Worm (Caenorhabditis elegans) whole organism, young adult: ENCODE data around the gene usp-4.

Experiments used
- B0019.2 ChIP-seq: fragments of 200-800 bp; sonication (Bioruptor generic); conservative IDR thresholded peaks from 2 replicates; pipeline ENCODE4 v1.3.6; 2022; ENCODE audit warnings: missing genetic modification reagents, missing genetic modification characterization, missing compliant biosample characterization
- B0261.1 ChIP-seq: sonication (generic microtip); optimal IDR thresholded peaks from 2 replicates; lab custom pipeline; 2016; ENCODE audit warnings: mild to moderate bottlenecking, missing genetic modification characterization, moderate library complexity, missing compliant biosample characterization
- D2030.7 ChIP-seq: fragments of 200-800 bp; sonication (Bioruptor generic); IDR thresholded peaks from 2 replicates; pipeline ENCODE4 v1.3.6; 2022; ENCODE audit warnings: missing genetic modification reagents, missing genetic modification characterization, missing compliant biosample characterization
- F10E7.11 ChIP-seq: sonication (generic microtip); optimal IDR thresholded peaks from 2 replicates; lab custom pipeline; 2017; ENCODE audit warnings: mild to moderate bottlenecking, missing genetic modification characterization, moderate library complexity, missing compliant biosample characterization
- F33H1.4 ChIP-seq: fragments of 200-800 bp; sonication (Bioruptor generic); IDR thresholded peaks from 2 replicates; pipeline ENCODE4 v1.3.6; 2022; ENCODE audit warnings: missing genetic modification reagents, missing genetic modification characterization, missing compliant biosample characterization
- F39B2.1 ChIP-seq: fragments of 200-800 bp; sonication (Bioruptor generic); IDR thresholded peaks from 2 replicates; pipeline ENCODE4 v1.3.6; 2022; ENCODE audit warnings: missing genetic modification reagents, missing genetic modification characterization, missing compliant biosample characterization
- F55B11.4 ChIP-seq: sonication (generic microtip); optimal IDR thresholded peaks from 2 replicates; lab custom pipeline; 2016; ENCODE audit warnings: missing compliant biosample characterization, missing genetic modification characterization, borderline replicate concordance; ENCODE audit not compliant: insufficient read depth
- F57A8.1 ChIP-seq: fragments of 200-800 bp; sonication (Bioruptor generic); optimal IDR thresholded peaks from 2 replicates; lab custom pipeline; 2018; ENCODE audit warnings: mild to moderate bottlenecking, missing genetic modification characterization, moderate library complexity, missing compliant biosample characterization
- K11D2.4 ChIP-seq: fragments of 200-800 bp; sonication (Bioruptor generic); IDR thresholded peaks from 2 replicates; pipeline ENCODE4 v1.3.6; 2022; ENCODE audit warnings: missing genetic modification reagents, missing genetic modification characterization, missing compliant biosample characterization
- K12H6.12 ChIP-seq: fragments of 200-800 bp; sonication (Bioruptor generic); optimal IDR thresholded peaks from 2 replicates; lab custom pipeline; 2018; ENCODE audit warnings: mild to moderate bottlenecking, missing genetic modification characterization, missing compliant biosample characterization
- T26A5.8 ChIP-seq: sonication (generic microtip); optimal IDR thresholded peaks from 2 replicates; lab custom pipeline; 2016; ENCODE audit warnings: missing genetic modification characterization, missing compliant biosample characterization
- Y79H2A.3 ChIP-seq: fragments of 200-800 bp; sonication (Bioruptor generic); conservative IDR thresholded peaks from 2 replicates; pipeline ENCODE4 v1.3.6; 2022; ENCODE audit warnings: missing genetic modification reagents, missing genetic modification characterization, missing compliant biosample characterization
- aptf-2 ChIP-seq: fragments of 200-800 bp; sonication (Bioruptor generic); conservative IDR thresholded peaks from 2 replicates; pipeline ENCODE4 v1.3.6; 2022; ENCODE audit warnings: missing genetic modification reagents, missing genetic modification characterization, missing compliant biosample characterization
- aptf-3 ChIP-seq: fragments of 200-800 bp; sonication (Bioruptor generic); IDR thresholded peaks from 2 replicates; pipeline ENCODE4 v1.3.6; 2022; ENCODE audit warnings: missing genetic modification characterization, missing compliant biosample characterization
- attf-3 ChIP-seq: fragments of 200-800 bp; sonication (Bioruptor generic); conservative IDR thresholded peaks from 2 replicates; pipeline ENCODE4 v1.3.6; 2022; ENCODE audit warnings: missing genetic modification reagents, missing genetic modification characterization, missing compliant biosample characterization
- bed-2 ChIP-seq: fragments of 200-800 bp; sonication (Bioruptor generic); IDR thresholded peaks from 2 replicates; pipeline ENCODE4 v1.3.6; 2022; ENCODE audit warnings: missing genetic modification reagents, missing genetic modification characterization, missing compliant biosample characterization
- cebp-2 ChIP-seq: fragments of 200-800 bp; sonication (Bioruptor generic); IDR thresholded peaks from 2 replicates; pipeline ENCODE4 v1.3.6; 2022; ENCODE audit warnings: missing genetic modification characterization, missing compliant biosample characterization
- ceh-100 ChIP-seq: fragments of 200-800 bp; sonication (Bioruptor generic); IDR thresholded peaks from 2 replicates; pipeline ENCODE4 v1.3.6; 2022; ENCODE audit warnings: missing genetic modification reagents, missing genetic modification characterization, missing compliant biosample characterization
- ceh-79 ChIP-seq: sonication (generic microtip); optimal IDR thresholded peaks from 2 replicates; lab custom pipeline; 2017; ENCODE audit warnings: mild to moderate bottlenecking, missing genetic modification characterization, missing compliant biosample characterization
- ceh-91 ChIP-seq: fragments of 200-800 bp; sonication (Bioruptor generic); IDR thresholded peaks from 2 replicates; pipeline ENCODE4 v1.3.6; 2022; ENCODE audit warnings: missing genetic modification reagents, missing genetic modification characterization, missing compliant biosample characterization
- chd-7 ChIP-seq: sonication (generic microtip); optimal IDR thresholded peaks from 2 replicates; lab custom pipeline; 2016; ENCODE audit warnings: mild to moderate bottlenecking, missing genetic modification characterization, moderate library complexity, missing compliant biosample characterization
- egrh-3 ChIP-seq: fragments of 200-800 bp; sonication (Bioruptor generic); IDR thresholded peaks from 2 replicates; pipeline ENCODE4 v1.3.6; 2022; ENCODE audit warnings: missing genetic modification reagents, missing genetic modification characterization, missing compliant biosample characterization
- ets-4 ChIP-seq: fragments of 200-800 bp; sonication (Bioruptor generic); optimal IDR thresholded peaks from 2 replicates; lab custom pipeline; 2018; ENCODE audit warnings: mild to moderate bottlenecking, missing genetic modification characterization, missing compliant biosample characterization
- hlh-26 ChIP-seq: fragments of 200-800 bp; sonication (Bioruptor generic); conservative IDR thresholded peaks from 2 replicates; pipeline ENCODE4 v1.3.6; 2022; ENCODE audit warnings: missing genetic modification reagents, missing genetic modification characterization, missing compliant biosample characterization
- let-607 ChIP-seq, 2 experiments: fragments of 200-800 bp in 1 of 2; sonication (Bioruptor generic) in 1 of 2; sonication (generic microtip) in 1 of 2; optimal IDR thresholded peaks; 2 replicates each; lab custom pipeline; 2016 to 2018; ENCODE audit warnings: mild to moderate bottlenecking in 2 of 2, missing compliant biosample characterization in 2 of 2, missing genetic modification characterization in 2 of 2, moderate library complexity in 2 of 2, missing genotype in 1 of 2
- lin-35 ChIP-seq, 3 experiments: fragments of 150-350 bp in 2 of 3; sonication (generic microtip) in 1 of 3; optimal IDR thresholded peaks; 2 replicates each; lab custom pipeline; 2014 to 2018; ENCODE audit warnings: missing biosample characterization in 3 of 3, missing genetic modification characterization in 3 of 3, missing genetic modification reagents in 3 of 3
- lin-54 ChIP-seq: fragments of 200-800 bp; sonication (Bioruptor generic); optimal IDR thresholded peaks from 2 replicates; lab custom pipeline; 2018; ENCODE audit warnings: mild to moderate bottlenecking, missing genetic modification characterization, missing compliant biosample characterization
- lsy-27 ChIP-seq: sonication (generic microtip); optimal IDR thresholded peaks from 2 replicates; lab custom pipeline; 2017; ENCODE audit warnings: missing genetic modification characterization, mild to moderate bottlenecking, missing compliant biosample characterization, antibody characterized with exemption, missing genotype, borderline replicate concordance; ENCODE audit not compliant: insufficient read depth
- madf-10 ChIP-seq: sonication (generic microtip); optimal IDR thresholded peaks from 2 replicates; lab custom pipeline; 2016; ENCODE audit warnings: mild to moderate bottlenecking, missing genetic modification characterization, missing compliant biosample characterization
- madf-3 ChIP-seq: fragments of 200-800 bp; sonication (Bioruptor generic); IDR thresholded peaks from 2 replicates; pipeline ENCODE4 v1.3.6; 2022; ENCODE audit warnings: missing genetic modification reagents, missing genetic modification characterization, missing compliant biosample characterization
- madf-6 ChIP-seq: fragments of 200-800 bp; sonication (Bioruptor generic); IDR thresholded peaks from 2 replicates; pipeline ENCODE4 v1.3.6; 2022; ENCODE audit warnings: missing genetic modification reagents, missing genetic modification characterization, missing compliant biosample characterization
- madf-8 ChIP-seq: fragments of 200-800 bp; sonication (Bioruptor generic); conservative IDR thresholded peaks from 2 replicates; pipeline ENCODE4 v1.3.6; 2022; ENCODE audit warnings: missing genetic modification reagents, missing genetic modification characterization, missing compliant biosample characterization
- mel-28 ChIP-seq: sonication (generic microtip); optimal IDR thresholded peaks from 2 replicates; lab custom pipeline; 2016; ENCODE audit warnings: borderline replicate concordance, mild to moderate bottlenecking, missing genetic modification characterization, missing compliant biosample characterization
- nhr-80 ChIP-seq: sonication (generic microtip); optimal IDR thresholded peaks from 2 replicates; lab custom pipeline; 2016; ENCODE audit warnings: missing genetic modification characterization, missing compliant biosample characterization
- nhr-90 ChIP-seq: sonication (generic microtip); optimal IDR thresholded peaks from 2 replicates; lab custom pipeline; 2016; ENCODE audit warnings: missing genotype, mild to moderate bottlenecking, missing genetic modification characterization, missing compliant biosample characterization
- rcor-1 ChIP-seq: fragments of 200-800 bp; sonication (Bioruptor generic); IDR thresholded peaks from 2 replicates; pipeline ENCODE4 v1.3.6; 2022; ENCODE audit warnings: missing genetic modification reagents, missing genetic modification characterization, missing compliant biosample characterization
- repo-1 ChIP-seq: sonication (generic microtip); optimal IDR thresholded peaks from 2 replicates; lab custom pipeline; 2017; ENCODE audit warnings: mild to moderate bottlenecking, missing genetic modification characterization, missing compliant biosample characterization
- snpc-1.3 ChIP-seq: sonication (generic microtip); optimal IDR thresholded peaks from 2 replicates; lab custom pipeline; 2017; ENCODE audit warnings: missing genetic modification characterization, mild to moderate bottlenecking, missing compliant biosample characterization, antibody characterized with exemption, moderate library complexity, missing genotype, missing genetic modification reagents; ENCODE audit not compliant: insufficient read depth
- snpc-3.4 ChIP-seq: sonication (generic microtip); optimal IDR thresholded peaks from 2 replicates; lab custom pipeline; 2017; ENCODE audit warnings: missing genetic modification characterization, mild to moderate bottlenecking, missing compliant biosample characterization, antibody characterized with exemption, moderate library complexity, missing genotype, missing genetic modification reagents
- snpc-4 ChIP-seq, 5 experiments: fragments of 150-350 bp in 1 of 5; sonication (generic microtip) in 4 of 5; optimal IDR thresholded peaks; 2 replicates each; lab custom pipeline; 2014 to 2018; ENCODE audit warnings: missing genetic modification characterization in 5 of 5, missing biosample characterization in 3 of 5, antibody characterized with exemption in 2 of 5, mild to moderate bottlenecking in 2 of 5, missing compliant biosample characterization in 2 of 5, missing genotype in 2 of 5, moderate library complexity in 2 of 5, missing genetic modification reagents in 1 of 5
- sptf-2 ChIP-seq: fragments of 200-800 bp; sonication (Bioruptor generic); optimal IDR thresholded peaks from 2 replicates; lab custom pipeline; 2018; ENCODE audit warnings: mild to moderate bottlenecking, missing genetic modification characterization, missing compliant biosample characterization
- tbp1 ChIP-seq: fragments of 200-800 bp; sonication (Bioruptor generic); optimal IDR thresholded peaks from 2 replicates; lab custom pipeline; 2018; ENCODE audit warnings: mild to moderate bottlenecking, missing genetic modification characterization, missing compliant biosample characterization
- unc-130 ChIP-seq: sonication (generic microtip); optimal IDR thresholded peaks from 2 replicates; lab custom pipeline; 2016; ENCODE audit warnings: missing genetic modification reagents, missing genetic modification characterization, missing compliant biosample characterization
- ztf-26 ChIP-seq: sonication (generic microtip); optimal IDR thresholded peaks from 2 replicates; lab custom pipeline; 2017; ENCODE audit warnings: missing genetic modification characterization, missing compliant biosample characterization
- ztf-6 ChIP-seq: fragments of 200-800 bp; sonication (Bioruptor generic); IDR thresholded peaks from 2 replicates; pipeline ENCODE4 v1.3.6; 2022; ENCODE audit warnings: missing genetic modification reagents, missing genetic modification characterization, missing compliant biosample characterization

usp-4 gene

ce11 chrIV:6790438-6791124 is 33.5 kb downstream of the usp-4 start, which contains the start of the genes C17H12.2 and vha-8:
Gene C17H12.2 (minus strand): TSS chrIV:6790488.
Gene vha-8 (plus strand): TSS chrIV:6791074.
- TF ChIP-seq ets-4 (GFP tag; lab: Kevin White, UChicago) = peak; percentile 9
- 0 out of 2 replicates have a peak, but pooled peaks have one; percentile 10 for TF ChIP-seq cebp-2 (GFP tag; lab: Robert Waterston, UW)
- TF ChIP-seq Y79H2A.3 (GFP tag; lab: Robert Waterston, UW) = no peak
- peak; percentile 46 for TF ChIP-seq chd-7 (tag; lab: Kevin White, UChicago)
- TF ChIP-seq snpc-4 (GFP tag; optimal IDR thresholded peaks at IDR 0.05; lab: Kevin White, UChicago) = peak; percentile 45
- TF ChIP-seq snpc-4 (tag; optimal IDR thresholded peaks at IDR 0.05; lab: Kevin White, UChicago) = peak; percentile 29 to 68 (median 56)
- peak; percentile 73 for TF ChIP-seq lin-54 (GFP tag; lab: Kevin White, UChicago)
- TF ChIP-seq F57A8.1 (GFP tag; lab: Kevin White, UChicago) = no peak
- peak in 1 of 2 experiments; percentile 19 for TF ChIP-seq let-607 (tag; optimal IDR thresholded peaks at IDR 0.05; lab: Kevin White, UChicago)
- no peak for TF ChIP-seq ceh-79
- TF ChIP-seq snpc-3.4 = no peak
- TF ChIP-seq B0261.1 (tag; lab: Kevin White, UChicago) = no peak
- TF ChIP-seq D2030.7 (GFP tag; lab: Robert Waterston, UW) = no peak
- TF ChIP-seq mel-28 = no peak
- TF ChIP-seq lsy-27 = no peak
- peak; percentile 48 for TF ChIP-seq tbp1 (GFP tag; lab: Kevin White, UChicago)
- TF ChIP-seq madf-8 (GFP tag; lab: Robert Waterston, UW) = no peak
- TF ChIP-seq aptf-3 (GFP tag; lab: Robert Waterston, UW) = no peak
- TF ChIP-seq madf-6 (GFP tag; lab: Robert Waterston, UW) = peak; percentile 47
- TF ChIP-seq K11D2.4 (GFP tag; lab: Robert Waterston, UW) = peak; percentile 76; the same call in 1 of the 2 replicates
- TF ChIP-seq madf-3 (GFP tag; lab: Robert Waterston, UW) = 0 out of 2 replicates have a peak, but pooled peaks have one; percentile 6
- TF ChIP-seq T26A5.8 (tag; lab: Kevin White, UChicago) = no peak
- TF ChIP-seq snpc-1.3 = no peak
- peak; percentile 66; the same call in 1 of the 2 replicates for TF ChIP-seq ztf-6
- TF ChIP-seq unc-130 = no peak
- TF ChIP-seq sptf-2 = no peak
- TF ChIP-seq B0019.2 = no peak
- TF ChIP-seq ceh-91 (GFP tag; lab: Robert Waterston, UW) = peak; percentile 45
- TF ChIP-seq F39B2.1 (GFP tag; lab: Robert Waterston, UW) = no peak
- TF ChIP-seq F10E7.11 (tag; lab: Kevin White, UChicago) = no peak
- 0 out of 2 replicates have a peak, but pooled peaks have one; percentile 42 for TF ChIP-seq attf-3 (GFP tag; lab: Robert Waterston, UW)
- TF ChIP-seq lin-35 (GFP tag; optimal IDR thresholded peaks at IDR 0.05; lab: Kevin White, UChicago) = peak in 1 of 3 experiments; percentile 84
- no peak for TF ChIP-seq egrh-3 (GFP tag; lab: Robert Waterston, UW)
- TF ChIP-seq rcor-1 = 0 out of 2 replicates have a peak, but pooled peaks have one; percentile 46
- no peak; the same call in 1 of the 2 replicates for TF ChIP-seq aptf-2 (GFP tag; lab: Robert Waterston, UW)
- peak; percentile 32 for TF ChIP-seq repo-1 (tag; lab: Kevin White, UChicago)
- TF ChIP-seq nhr-90 (tag; lab: Kevin White, UChicago) = peak; percentile 40
- TF ChIP-seq madf-10 = peak; percentile 76
- TF ChIP-seq F55B11.4 (tag; lab: Kevin White, UChicago) = no peak
- peak; percentile 94 for TF ChIP-seq nhr-80
- peak; percentile 83 for TF ChIP-seq K12H6.12
- 0 out of 2 replicates have a peak, but pooled peaks have one; percentile 21 for TF ChIP-seq ceh-100 (GFP tag; lab: Robert Waterston, UW)
- TF ChIP-seq hlh-26 = no peak
- TF ChIP-seq bed-2 = no peak
- peak; percentile 90 for TF ChIP-seq F33H1.4 (GFP tag; lab: Robert Waterston, UW)
- TF ChIP-seq ztf-26 (tag; lab: Kevin White, UChicago) = peak; percentile 59
